Fruit fly (Drosophila melanogaster) whole organism, embryonic: Measurements from ENCODE around the gene ca.

Source experiments
- Antp ChIP-seq: fragments of 200-800 bp; sonication (Bioruptor generic); optimal IDR thresholded peaks from 3 replicates; lab custom pipeline; 2016; ENCODE audit warnings: missing biosample characterization, missing genetic modification characterization
- Atf-2 ChIP-seq: fragments of 200-800 bp; sonication (Bioruptor generic); optimal IDR thresholded peaks from 2 replicates; lab custom pipeline; 2016; ENCODE audit warnings: missing biosample characterization, missing genetic modification characterization
- Atf6 ChIP-seq: fragments of 200-800 bp; sonication (Bioruptor generic); IDR thresholded peaks from 2 replicates; pipeline ENCODE4 v1.3.6; 2022; ENCODE audit warnings: missing biosample characterization, missing genetic modification characterization
- BtbVII ChIP-seq: fragments of 200-800 bp; sonication (Bioruptor generic); optimal IDR thresholded peaks from 3 replicates; lab custom pipeline; 2017; ENCODE audit warnings: missing biosample characterization, mild to moderate bottlenecking, missing genetic modification characterization
- CG10959 ChIP-seq: fragments of 200-800 bp; sonication (Bioruptor generic); IDR thresholded peaks from 2 replicates; pipeline ENCODE4 v1.3.6; 2022; ENCODE audit warnings: missing biosample characterization, missing genetic modification characterization
- CG11085 ChIP-seq: fragments of 200-800 bp; sonication (Bioruptor generic); IDR thresholded peaks from 2 replicates; pipeline ENCODE4 v1.3.6; 2022; ENCODE audit warnings: missing biosample characterization, missing genetic modification characterization
- CG11093 ChIP-seq: fragments of 200-800 bp; sonication (Bioruptor generic); IDR thresholded peaks from 3 replicates; pipeline ENCODE4 v1.3.6; 2022; ENCODE audit warnings: missing biosample characterization, missing genetic modification characterization
- CG14860 ChIP-seq: fragments of 200-800 bp; sonication (Bioruptor generic); IDR thresholded peaks from 3 replicates; pipeline ENCODE4 v1.3.6; 2022; ENCODE audit warnings: missing biosample characterization, missing genetic modification characterization; ENCODE audit not compliant: partially characterized antibody
- CG17912 ChIP-seq: fragments of 200-800 bp; sonication (Bioruptor generic); optimal IDR thresholded peaks from 2 replicates; lab custom pipeline; 2018; ENCODE audit warnings: missing biosample characterization, mild to moderate bottlenecking, missing genetic modification characterization
- CG3065 ChIP-seq: fragments of 200-800 bp; sonication (Bioruptor generic); optimal IDR thresholded peaks from 2 replicates; lab custom pipeline; 2016; ENCODE audit warnings: missing biosample characterization, missing genetic modification characterization
- CG32772 ChIP-seq: fragments of 200-800 bp; sonication (Bioruptor generic); IDR thresholded peaks from 2 replicates; pipeline ENCODE4 v1.3.6; 2022; ENCODE audit warnings: missing biosample characterization, missing genetic modification characterization
- CG33557 ChIP-seq: fragments of 200-800 bp; sonication (Bioruptor generic); optimal IDR thresholded peaks from 2 replicates; lab custom pipeline; 2019; ENCODE audit warnings: missing biosample characterization, mild to moderate bottlenecking, missing genetic modification characterization, moderate library complexity
- CG34376 ChIP-seq: fragments of 200-800 bp; sonication (Bioruptor generic); optimal IDR thresholded peaks from 2 replicates; lab custom pipeline; 2018; ENCODE audit warnings: missing biosample characterization, mild to moderate bottlenecking, missing genetic modification characterization
- CG4328 ChIP-seq: fragments of 200-800 bp; sonication (Bioruptor generic); optimal IDR thresholded peaks from 3 replicates; lab custom pipeline; 2017; ENCODE audit warnings: missing biosample characterization, missing genetic modification reagents, missing genetic modification characterization
- CG5245 ChIP-seq: fragments of 200-800 bp; sonication (Bioruptor generic); optimal IDR thresholded peaks from 3 replicates; lab custom pipeline; 2016; ENCODE audit warnings: missing biosample characterization, missing genetic modification characterization
- CG6254 ChIP-seq: fragments of 200-800 bp; sonication (Bioruptor generic); optimal IDR thresholded peaks from 3 replicates; lab custom pipeline; 2017; ENCODE audit warnings: mild to moderate bottlenecking, missing biosample characterization, missing genetic modification reagents, missing genetic modification characterization
- CG6791 ChIP-seq: fragments of 200-800 bp; sonication (Bioruptor generic); IDR thresholded peaks from 3 replicates; pipeline ENCODE4 v1.3.6; 2022; ENCODE audit warnings: missing biosample characterization, missing genetic modification characterization; ENCODE audit not compliant: partially characterized antibody
- CG7786 ChIP-seq: fragments of 200-800 bp; sonication (Bioruptor generic); optimal IDR thresholded peaks from 2 replicates; lab custom pipeline; 2016; ENCODE audit warnings: missing biosample characterization, missing genetic modification characterization
- CG8359 ChIP-seq: fragments of 200-800 bp; sonication (Bioruptor generic); optimal IDR thresholded peaks from 2 replicates; lab custom pipeline; 2017; ENCODE audit warnings: missing biosample characterization, mild to moderate bottlenecking, missing genetic modification characterization, borderline replicate concordance
- CG8944 ChIP-seq: fragments of 200-800 bp; sonication (Bioruptor generic); optimal IDR thresholded peaks from 3 replicates; lab custom pipeline; 2016; ENCODE audit warnings: missing biosample characterization, missing genetic modification characterization
- CkIIα-i1 ChIP-seq: fragments of 200-800 bp; sonication (Bioruptor generic); IDR thresholded peaks from 2 replicates; pipeline ENCODE4 v1.3.6; 2022; ENCODE audit warnings: missing biosample characterization, missing genetic modification characterization
- Dfd ChIP-seq, 2 experiments: fragments of >200 bp; optimal IDR thresholded peaks; 2 replicates each; lab custom pipeline; 2017; ENCODE audit warnings: missing biosample characterization in 2 of 2, missing genetic modification characterization in 2 of 2
- Dip3 ChIP-seq: fragments of 200-800 bp; sonication (Bioruptor generic); optimal IDR thresholded peaks from 3 replicates; lab custom pipeline; 2016; ENCODE audit warnings: missing biosample characterization, missing genetic modification characterization
- Ets65A ChIP-seq: fragments of 200-800 bp; sonication (Bioruptor generic); peaks from one replicate; lab custom pipeline; 2016; ENCODE audit warnings: missing biosample characterization, missing genetic modification characterization
- GATAe ChIP-seq: fragments of 200-800 bp; sonication (Bioruptor generic); conservative IDR thresholded peaks from 2 replicates; pipeline ENCODE4 v1.3.6; 2022; ENCODE audit warnings: missing biosample characterization, missing genetic modification characterization
- H15 ChIP-seq: fragments of 200-800 bp; sonication (Bioruptor generic); IDR thresholded peaks from 3 replicates; pipeline ENCODE4 v1.3.6; 2022; ENCODE audit warnings: missing biosample characterization, missing genetic modification characterization
- HLH54F ChIP-seq: fragments of 200-800 bp; sonication (Bioruptor generic); optimal IDR thresholded peaks from 3 replicates; lab custom pipeline; 2016; ENCODE audit warnings: missing biosample characterization, missing genetic modification characterization
- Lim3 ChIP-seq: fragments of 200-800 bp; sonication (Bioruptor generic); IDR thresholded peaks from 2 replicates; pipeline ENCODE4 v1.3.6; 2022; ENCODE audit warnings: missing biosample characterization, missing genetic modification characterization
- NK7.1 ChIP-seq: fragments of 200-800 bp; sonication (Bioruptor generic); optimal IDR thresholded peaks from 3 replicates; lab custom pipeline; 2016; ENCODE audit warnings: missing biosample characterization, missing genetic modification characterization
- PHDP ChIP-seq: fragments of 200-800 bp; sonication (Bioruptor generic); optimal IDR thresholded peaks from 3 replicates; lab custom pipeline; 2018; ENCODE audit warnings: missing biosample characterization, mild to moderate bottlenecking, missing genetic modification characterization, moderate library complexity
- Spps ChIP-seq: fragments of 200-800 bp; sonication (Bioruptor generic); optimal IDR thresholded peaks from 2 replicates; lab custom pipeline; 2018; ENCODE audit warnings: missing biosample characterization, mild to moderate bottlenecking, missing genetic modification characterization
- Taf1 ChIP-seq: fragments of 200-800 bp; sonication (Bioruptor generic); IDR thresholded peaks from 2 replicates; pipeline ENCODE4 v1.3.6; 2022; ENCODE audit warnings: missing biosample characterization, missing genetic modification characterization
- aop ChIP-seq: fragments of 200-800 bp; sonication (Bioruptor generic); IDR thresholded peaks from 2 replicates; pipeline ENCODE4 v1.3.6; 2022; ENCODE audit warnings: missing biosample characterization, missing genetic modification characterization
- ap ChIP-seq: fragments of 200-800 bp; sonication (Bioruptor generic); IDR thresholded peaks from 2 replicates; pipeline ENCODE4 v1.3.6; 2022; ENCODE audit warnings: missing biosample characterization, missing genetic modification characterization
- ato ChIP-seq: fragments of 200-800 bp; sonication (Bioruptor generic); IDR thresholded peaks from 2 replicates; pipeline ENCODE4 v1.3.6; 2022; ENCODE audit warnings: missing biosample characterization, missing genetic modification characterization; ENCODE audit not compliant: partially characterized antibody
- btn ChIP-seq: fragments of 200-800 bp; sonication (Bioruptor generic); optimal IDR thresholded peaks from 2 replicates; lab custom pipeline; 2016; ENCODE audit warnings: missing biosample characterization, missing genetic modification characterization
- ci ChIP-seq: fragments of 200-800 bp; sonication (Bioruptor generic); IDR thresholded peaks from 3 replicates; pipeline ENCODE4 v1.3.6; 2022; ENCODE audit warnings: missing biosample characterization, missing genetic modification characterization
- gcm ChIP-seq: fragments of 200-800 bp; sonication (Bioruptor generic); optimal IDR thresholded peaks from 2 replicates; lab custom pipeline; 2019; ENCODE audit warnings: missing biosample characterization, mild to moderate bottlenecking, missing genetic modification characterization, moderate library complexity
- grau ChIP-seq: fragments of 200-800 bp; optimal IDR thresholded peaks from 3 replicates; lab custom pipeline; 2019; ENCODE audit warnings: missing biosample characterization, mild to moderate bottlenecking, missing genetic modification characterization, moderate library complexity
- gt ChIP-seq: fragments of 200-800 bp; sonication (Bioruptor generic); IDR thresholded peaks from 2 replicates; pipeline ENCODE4 v1.3.6; 2022; ENCODE audit warnings: missing biosample characterization, missing genetic modification characterization
- h ChIP-seq: fragments of >200 bp; optimal IDR thresholded peaks from 2 replicates; lab custom pipeline; 2017
- ham ChIP-seq: fragments of 200-800 bp; sonication (Bioruptor generic); IDR thresholded peaks from 2 replicates; pipeline ENCODE4 v1.3.6; 2022; ENCODE audit warnings: missing biosample characterization, missing genetic modification characterization
- hth ChIP-seq: fragments of >200 bp; optimal IDR thresholded peaks from 2 replicates; lab custom pipeline; 2017; ENCODE audit warnings: inconsistent platforms
- kni ChIP-seq: fragments of 200-800 bp; sonication (Bioruptor generic); optimal IDR thresholded peaks from 3 replicates; lab custom pipeline; 2017; ENCODE audit warnings: mild to moderate bottlenecking, missing biosample characterization, missing genetic modification reagents, missing genetic modification characterization
- maf-S ChIP-seq: fragments of 200-800 bp; sonication (Bioruptor generic); optimal IDR thresholded peaks from 2 replicates; lab custom pipeline; 2016; ENCODE audit warnings: missing biosample characterization, missing genetic modification characterization
- mam ChIP-seq: fragments of 200-800 bp; sonication (Bioruptor generic); optimal IDR thresholded peaks from 3 replicates; lab custom pipeline; 2016; ENCODE audit warnings: missing biosample characterization, missing genetic modification characterization
- nmo ChIP-seq: fragments of 200-800 bp; sonication (Bioruptor generic); optimal IDR thresholded peaks from 2 replicates; lab custom pipeline; 2018; ENCODE audit warnings: missing biosample characterization, mild to moderate bottlenecking, missing genetic modification characterization, moderate library complexity
- onecut ChIP-seq: fragments of 200-800 bp; sonication (Bioruptor generic); IDR thresholded peaks from 2 replicates; pipeline ENCODE4 v1.3.6; 2022; ENCODE audit warnings: missing biosample characterization, missing genetic modification characterization
- pfk ChIP-seq: fragments of 200-800 bp; sonication (Bioruptor generic); optimal IDR thresholded peaks from 2 replicates; lab custom pipeline; 2018; ENCODE audit warnings: missing biosample characterization, mild to moderate bottlenecking, missing genetic modification characterization, moderate library complexity
- sd ChIP-seq: fragments of 200-800 bp; sonication (Bioruptor generic); optimal IDR thresholded peaks from 3 replicates; lab custom pipeline; 2018; ENCODE audit warnings: missing biosample characterization, mild to moderate bottlenecking, missing genetic modification characterization, moderate library complexity
- sima ChIP-seq: fragments of 200-800 bp; sonication (Bioruptor generic); optimal IDR thresholded peaks from 2 replicates; lab custom pipeline; 2016; ENCODE audit warnings: missing biosample characterization, missing genetic modification characterization
- sug ChIP-seq: fragments of 200-800 bp; optimal IDR thresholded peaks from 2 replicates; lab custom pipeline; 2019; ENCODE audit warnings: missing biosample characterization, mild to moderate bottlenecking, missing genetic modification characterization, moderate library complexity
- tll ChIP-seq, 2 experiments: fragments of 200-800 bp in 1 of 2; fragments of >200 bp in 1 of 2; sonication (Bioruptor generic) in 1 of 2; optimal IDR thresholded peaks; 2 replicates each; lab custom pipeline; 2017 to 2019; ENCODE audit warnings: missing biosample characterization in 2 of 2, missing genetic modification characterization in 2 of 2, mild to moderate bottlenecking in 1 of 2, moderate library complexity in 1 of 2

Gene ca

DNA sequence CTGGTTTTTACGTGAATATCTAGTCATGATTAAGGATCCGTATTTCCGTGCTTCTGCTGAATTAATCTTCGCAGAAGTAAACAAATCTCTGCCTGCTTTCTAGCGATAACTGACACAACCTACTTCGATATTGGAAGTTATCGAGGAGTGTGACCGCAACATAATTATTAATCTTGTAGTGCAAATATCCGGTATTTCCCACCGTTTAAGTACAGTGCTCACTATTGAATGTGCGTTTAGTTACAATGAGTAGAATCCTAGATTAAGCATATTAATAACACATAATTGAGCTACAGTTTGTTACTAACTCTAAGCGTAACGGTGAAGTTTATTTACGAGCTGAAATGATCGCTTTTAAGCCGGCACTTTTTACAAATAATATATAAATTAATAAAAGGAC is 53.2 kb downstream of the ca start (continued):
- TF ChIP-seq CG34376 (GFP tag; lab: Kevin White, UChicago) (peak; percentile 64), Dfd (GFP tag; optimal IDR thresholded peaks at IDR 0.05; lab: Kevin White, UChicago) (no peak), Atf-2 (no peak), Antp (no peak), BtbVII (peak; percentile 45), PHDP (tag; lab: Kevin White, UChicago) (peak; percentile 54), Lim3 (no peak), h (lab: Kevin White, UChicago) (no peak), mam (GFP tag; lab: Kevin White, UChicago) (no peak), gt (GFP tag; lab: Robert Waterston, UW) (no peak), ap (GFP tag; lab: Robert Waterston, UW) (no peak), maf-S (GFP tag; lab: Kevin White, UChicago) (no peak), CG11085 (GFP tag; lab: Robert Waterston, UW) (no peak), hth (lab: Kevin White, UChicago) (no peak), btn (GFP tag; lab: Kevin White, UChicago) (no peak), Spps (tag; lab: Kevin White, UChicago) (peak; percentile 5), sug (tag; lab: Kevin White, UChicago) (peak; percentile 15), grau (tag; lab: Kevin White, UChicago) (peak; percentile 95), ham (no peak), sd (tag; lab: Kevin White, UChicago) (peak; percentile 27), CG33557 (GFP tag; lab: Kevin White, UChicago) (no peak), nmo (GFP tag; lab: Kevin White, UChicago) (peak; percentile 40), CG17912 (peak; percentile 55), CG7786 (GFP tag; lab: Kevin White, UChicago) (no peak), CG14860 (no peak), CG3065 (GFP tag; lab: Kevin White, UChicago) (no peak), gcm (GFP tag; lab: Kevin White, UChicago) (peak; percentile 38), CG10959 (GFP tag; lab: Robert Waterston, UW) (no peak), sima (GFP tag; lab: Kevin White, UChicago) (no peak), CG4328 (GFP tag; lab: Kevin White, UChicago) (peak; percentile 29), Atf6 (no peak), tll (GFP tag; optimal IDR thresholded peaks at IDR 0.05; lab: Kevin White, UChicago) (no peak), Dip3 (GFP tag; lab: Kevin White, UChicago) (no peak), CG11093 (no peak), aop (GFP tag; lab: Robert Waterston, UW) (no peak), kni (GFP tag; lab: Kevin White, UChicago) (no peak), CG6791 (GFP tag; lab: Robert Waterston, UW) (peak; percentile 50; the same call in 1 of the 3 replicates), pfk (GFP tag; lab: Kevin White, UChicago) (no peak), HLH54F (GFP tag; lab: Kevin White, UChicago) (peak; percentile 21), ci (GFP tag; lab: Robert Waterston, UW) (peak; percentile 57; the same call in 1 of the 3 replicates), CkIIα-i1 (no peak), H15 (GFP tag; lab: Robert Waterston, UW) (no peak), CG5245 (GFP tag; lab: Kevin White, UChicago) (no peak), ato (no peak), CG32772 (GFP tag; lab: Robert Waterston, UW) (no peak), onecut (0 out of 2 replicates have a peak, but pooled peaks have one; percentile 10), NK7.1 (GFP tag; lab: Kevin White, UChicago) (no peak), CG8359 (GFP tag; lab: Kevin White, UChicago) (no peak), Ets65A (GFP tag; lab: Kevin White, UChicago) (no peak), GATAe (GFP tag; lab: Robert Waterston, UW) (0 out of 2 replicates have a peak, but pooled peaks have one; percentile 17), CG6254 (GFP tag; lab: Kevin White, UChicago) (no peak), CG8944 (GFP tag; lab: Kevin White, UChicago) (no peak), Taf1 (GFP tag; lab: Robert Waterston, UW) (no peak)
